Worm (Caenorhabditis elegans): ENCODE data around the gene clec-241.

DNA sequence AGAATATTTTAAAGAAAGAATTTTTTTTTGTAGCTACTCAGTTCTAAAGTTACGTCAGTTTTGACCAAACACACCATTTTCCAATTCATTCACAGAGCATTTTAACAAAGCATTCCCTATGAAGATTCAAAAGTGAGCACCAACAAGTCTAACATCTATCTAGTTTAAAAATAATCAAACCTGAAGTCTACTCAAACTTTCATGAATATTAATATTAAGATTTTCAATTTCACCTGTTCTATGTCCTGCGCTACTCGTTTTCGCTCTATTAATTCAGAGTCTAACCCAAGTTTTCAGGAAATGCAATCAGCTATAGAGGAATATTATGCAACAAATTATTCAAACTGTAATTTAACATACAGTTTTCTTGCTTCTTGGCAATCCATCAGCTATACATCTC, 41.0 kb downstream of the clec-241 start, which contains the start of gene srh-119:
- TF ChIP-seq dpl-1 (GFP tag; optimal IDR thresholded peaks at IDR 0.05) (no peak), nhr-77 (tag; optimal IDR thresholded peaks at IDR 0.05) (no peak), ceh-90 (tag; optimal IDR thresholded peaks at IDR 0.05) (no peak)
